Worm (Caenorhabditis elegans) whole organism, late embryonic: ENCODE data around the gene rpl-16.

Experiments used
- F13H6.1 ChIP-seq: sonication (generic microtip); optimal IDR thresholded peaks from 2 replicates; lab custom pipeline; 2016; ENCODE audit warnings: missing genetic modification characterization, missing compliant biosample characterization
- K09A11.1 ChIP-seq: sonication (generic microtip); optimal IDR thresholded peaks from 2 replicates; lab custom pipeline; 2017; ENCODE audit warnings: antibody characterized with exemption, mild to moderate bottlenecking, missing genetic modification characterization, missing compliant biosample characterization; ENCODE audit not compliant: insufficient read depth
- T23F11.4 ChIP-seq: fragments of 200-800 bp; sonication (Bioruptor generic); optimal IDR thresholded peaks from 2 replicates; lab custom pipeline; 2018; ENCODE audit warnings: mild to moderate bottlenecking, missing genetic modification characterization, missing compliant biosample characterization
- Y22D7AL.16 ChIP-seq: sonication (generic microtip); optimal IDR thresholded peaks from 2 replicates; lab custom pipeline; 2016; ENCODE audit warnings: missing genetic modification characterization, missing compliant biosample characterization
- ahr-1 ChIP-seq: sonication (generic microtip); optimal IDR thresholded peaks from 2 replicates; lab custom pipeline; 2016; ENCODE audit warnings: missing genetic modification characterization, missing compliant biosample characterization
- ama-1 ChIP-seq: fragments of 150-350 bp; optimal IDR thresholded peaks from 2 replicates; lab custom pipeline; 2014
- ceh-14 ChIP-seq: sonication (generic microtip); optimal IDR thresholded peaks from 2 replicates; lab custom pipeline; 2016; ENCODE audit warnings: missing genotype, missing genetic modification characterization, missing compliant biosample characterization
- ceh-18 ChIP-seq: sonication (generic microtip); optimal IDR thresholded peaks from 2 replicates; lab custom pipeline; 2016; ENCODE audit warnings: missing genetic modification characterization, missing compliant biosample characterization
- ceh-2 ChIP-seq: sonication (generic microtip); optimal IDR thresholded peaks from 2 replicates; lab custom pipeline; 2016; ENCODE audit warnings: missing genotype, missing genetic modification characterization, missing compliant biosample characterization
- ceh-22 ChIP-seq: sonication (generic microtip); optimal IDR thresholded peaks from 2 replicates; lab custom pipeline; 2017; ENCODE audit warnings: missing biosample characterization, missing genetic modification characterization
- ceh-24 ChIP-seq: sonication (generic microtip); optimal IDR thresholded peaks from 2 replicates; lab custom pipeline; 2016; ENCODE audit warnings: mild to moderate bottlenecking, missing genetic modification characterization, missing compliant biosample characterization
- ceh-30 ChIP-seq: fragments of 150-350 bp; optimal IDR thresholded peaks from 2 replicates; lab custom pipeline; 2014; ENCODE audit warnings: missing biosample characterization, missing genetic modification characterization
- ceh-31 ChIP-seq: sonication (generic microtip); optimal IDR thresholded peaks from 2 replicates; lab custom pipeline; 2016; ENCODE audit warnings: missing genetic modification characterization, missing compliant biosample characterization
- ceh-34 ChIP-seq: sonication (generic microtip); optimal IDR thresholded peaks from 2 replicates; lab custom pipeline; 2016; ENCODE audit warnings: mild to moderate bottlenecking, missing genetic modification characterization, missing compliant biosample characterization
- ceh-45 ChIP-seq: fragments of 200-800 bp; sonication (Bioruptor generic); IDR thresholded peaks from 2 replicates; pipeline ENCODE4 v1.3.6; 2022; ENCODE audit warnings: missing genetic modification reagents, missing genetic modification characterization, missing compliant biosample characterization
- ceh-6 ChIP-seq: fragments of 200-800 bp; sonication (Bioruptor generic); optimal IDR thresholded peaks from 2 replicates; lab custom pipeline; 2018; ENCODE audit warnings: mild to moderate bottlenecking, missing genetic modification characterization, missing compliant biosample characterization
- che-1 ChIP-seq: sonication (generic microtip); optimal IDR thresholded peaks from 2 replicates; lab custom pipeline; 2016; ENCODE audit warnings: mild to moderate bottlenecking, missing genetic modification characterization, missing compliant biosample characterization
- dve-1 ChIP-seq: sonication (generic microtip); optimal IDR thresholded peaks from 2 replicates; lab custom pipeline; 2017; ENCODE audit warnings: antibody characterized with exemption, mild to moderate bottlenecking, missing genetic modification characterization, missing compliant biosample characterization
- elt-2 ChIP-seq: sonication (generic microtip); optimal IDR thresholded peaks from 2 replicates; lab custom pipeline; 2016; ENCODE audit warnings: missing genetic modification reagents, missing genetic modification characterization, missing compliant biosample characterization
- ets-4 ChIP-seq: sonication (generic microtip); optimal IDR thresholded peaks from 2 replicates; lab custom pipeline; 2016; ENCODE audit warnings: missing genetic modification characterization, missing compliant biosample characterization
- eyg-1 ChIP-seq: sonication (generic microtip); optimal IDR thresholded peaks from 2 replicates; lab custom pipeline; 2016; ENCODE audit warnings: missing genotype, missing genetic modification characterization, missing compliant biosample characterization
- fkh-10 ChIP-seq: fragments of 150-350 bp; optimal IDR thresholded peaks from 2 replicates; lab custom pipeline; 2014; ENCODE audit warnings: missing biosample characterization, missing genetic modification reagents, missing genetic modification characterization
- fkh-6 ChIP-seq: sonication (generic microtip); optimal IDR thresholded peaks from 2 replicates; lab custom pipeline; 2016; ENCODE audit warnings: missing genetic modification characterization, missing compliant biosample characterization
- gmeb-2 ChIP-seq: sonication (generic microtip); optimal IDR thresholded peaks from 2 replicates; lab custom pipeline; 2016; ENCODE audit warnings: missing genetic modification characterization, inconsistent platforms, missing compliant biosample characterization
- hlh-13 ChIP-seq: fragments of 200-800 bp; sonication (Bioruptor generic); optimal IDR thresholded peaks from 2 replicates; lab custom pipeline; 2018; ENCODE audit warnings: mild to moderate bottlenecking, missing genetic modification characterization, missing compliant biosample characterization
- hlh-15 ChIP-seq: sonication (generic microtip); optimal IDR thresholded peaks from 2 replicates; lab custom pipeline; 2016; ENCODE audit warnings: missing genetic modification characterization, missing compliant biosample characterization
- hlh-6 ChIP-seq: sonication (generic microtip); optimal IDR thresholded peaks from 2 replicates; lab custom pipeline; 2016; ENCODE audit warnings: missing genotype, missing genetic modification characterization, missing compliant biosample characterization
- hlh-8 ChIP-seq: sonication (generic microtip); optimal IDR thresholded peaks from 2 replicates; lab custom pipeline; 2016; ENCODE audit warnings: missing genotype, missing genetic modification characterization, missing compliant biosample characterization
- lim-6 ChIP-seq: sonication (generic microtip); optimal IDR thresholded peaks from 2 replicates; lab custom pipeline; 2016; ENCODE audit warnings: missing genetic modification characterization, missing compliant biosample characterization
- lin-11 ChIP-seq: fragments of 200-800 bp; sonication (Bioruptor generic); optimal IDR thresholded peaks from 2 replicates; lab custom pipeline; 2018; ENCODE audit warnings: mild to moderate bottlenecking, missing genetic modification characterization, missing compliant biosample characterization
- madf-2 ChIP-seq: sonication (generic microtip); optimal IDR thresholded peaks from 2 replicates; lab custom pipeline; 2017; ENCODE audit warnings: missing genetic modification characterization, missing compliant biosample characterization
- nfya-1 ChIP-seq: sonication (generic microtip); optimal IDR thresholded peaks from 2 replicates; lab custom pipeline; 2017; ENCODE audit warnings: missing genetic modification characterization, mild to moderate bottlenecking, missing compliant biosample characterization, antibody characterized with exemption, moderate library complexity
- nhr-11 ChIP-seq: fragments of 150-350 bp; optimal IDR thresholded peaks from 2 replicates; lab custom pipeline; 2014; ENCODE audit warnings: missing biosample characterization, missing genetic modification characterization
- nhr-232 ChIP-seq: sonication (generic microtip); optimal IDR thresholded peaks from 2 replicates; lab custom pipeline; 2016; ENCODE audit warnings: missing genetic modification characterization, missing compliant biosample characterization
- npax-4 ChIP-seq: sonication (generic microtip); optimal IDR thresholded peaks from 2 replicates; lab custom pipeline; 2016; ENCODE audit warnings: missing genetic modification characterization, missing compliant biosample characterization
- odd-2 ChIP-seq: sonication (generic microtip); optimal IDR thresholded peaks from 2 replicates; lab custom pipeline; 2017; ENCODE audit warnings: antibody characterized with exemption, mild to moderate bottlenecking, missing genetic modification characterization, missing compliant biosample characterization
- pag-3 ChIP-seq: sonication (generic microtip); optimal IDR thresholded peaks from 2 replicates; lab custom pipeline; 2016; ENCODE audit warnings: missing compliant biosample characterization, missing genetic modification characterization, borderline replicate concordance
- pat-9 ChIP-seq: fragments of 200-800 bp; sonication (Bioruptor generic); optimal IDR thresholded peaks from 2 replicates; lab custom pipeline; 2018; ENCODE audit warnings: mild to moderate bottlenecking, missing genetic modification characterization, moderate library complexity, missing compliant biosample characterization
- pax-1 ChIP-seq: fragments of 150-350 bp; optimal IDR thresholded peaks from 2 replicates; lab custom pipeline; 2014; ENCODE audit warnings: missing biosample characterization, missing genetic modification characterization
- pha-2 ChIP-seq: sonication (generic microtip); optimal IDR thresholded peaks from 2 replicates; lab custom pipeline; 2017; ENCODE audit warnings: mild to moderate bottlenecking, missing genetic modification characterization, missing compliant biosample characterization
- pha-4 ChIP-seq: fragments of 150-350 bp; optimal IDR thresholded peaks from 2 replicates; lab custom pipeline; 2018; ENCODE audit warnings: missing biosample characterization, missing genetic modification reagents, missing genetic modification characterization
- pqm-1 ChIP-seq: sonication (generic microtip); optimal IDR thresholded peaks from 2 replicates; lab custom pipeline; 2016; ENCODE audit warnings: missing genetic modification characterization, missing compliant biosample characterization
- pros-1 ChIP-seq: fragments of 150-350 bp; optimal IDR thresholded peaks from 2 replicates; lab custom pipeline; 2014; ENCODE audit warnings: missing biosample characterization, missing genetic modification reagents, missing genetic modification characterization
- ref-2 ChIP-seq: sonication (generic microtip); optimal IDR thresholded peaks from 2 replicates; lab custom pipeline; 2016; ENCODE audit warnings: missing genetic modification characterization, missing compliant biosample characterization
- rnt-1 ChIP-seq: sonication (generic microtip); optimal IDR thresholded peaks from 2 replicates; lab custom pipeline; 2016; ENCODE audit warnings: missing genetic modification characterization, missing compliant biosample characterization
- sox-4 ChIP-seq: sonication (generic microtip); optimal IDR thresholded peaks from 2 replicates; lab custom pipeline; 2017; ENCODE audit warnings: mild to moderate bottlenecking, missing genetic modification characterization, inconsistent platforms, missing compliant biosample characterization
- ttx-3 ChIP-seq: sonication (generic microtip); optimal IDR thresholded peaks from 2 replicates; lab custom pipeline; 2016; ENCODE audit warnings: missing genetic modification reagents, missing genetic modification characterization, missing compliant biosample characterization
- unc-3 ChIP-seq, 2 experiments: fragments of 200-800 bp in 1 of 2; sonication (Bioruptor generic) in 1 of 2; sonication (generic microtip) in 1 of 2; conservative IDR thresholded peaks in 1 of 2; optimal IDR thresholded peaks in 1 of 2; 2 replicates each; pipeline versions ENCODE4 v1.3.6 to Lab custom; 2016 to 2022; ENCODE audit warnings: missing compliant biosample characterization in 2 of 2, missing genetic modification characterization in 2 of 2, missing genetic modification reagents in 1 of 2
- unc-42 ChIP-seq: sonication (generic microtip); optimal IDR thresholded peaks from 2 replicates; lab custom pipeline; 2016; ENCODE audit warnings: missing genotype, missing genetic modification characterization, missing compliant biosample characterization
- unc-55 ChIP-seq: sonication (generic microtip); optimal IDR thresholded peaks from 2 replicates; lab custom pipeline; 2017; ENCODE audit warnings: missing biosample characterization, missing genetic modification reagents, missing genetic modification characterization
- unc-86 ChIP-seq: sonication (generic microtip); optimal IDR thresholded peaks from 2 replicates; lab custom pipeline; 2016; ENCODE audit warnings: missing genetic modification characterization, missing compliant biosample characterization
- zip-5 ChIP-seq: sonication (generic microtip); optimal IDR thresholded peaks from 2 replicates; lab custom pipeline; 2016; ENCODE audit warnings: missing genetic modification characterization, missing compliant biosample characterization
- ztf-16 ChIP-seq: sonication (generic microtip); optimal IDR thresholded peaks from 2 replicates; lab custom pipeline; 2017; ENCODE audit warnings: missing genetic modification characterization, missing compliant biosample characterization

The rpl-16 gene

ce11 chrIII:3499850-3500249, 3.6 kb downstream of the rpl-16 start:
- TF ChIP-seq unc-42 (tag; lab: Kevin White, UChicago), result peak; percentile 91
- TF ChIP-seq pat-9 (tag; lab: Kevin White, UChicago), result peak; percentile 79
- TF ChIP-seq ceh-31 (tag; lab: Kevin White, UChicago), result peak; percentile 100
- TF ChIP-seq hlh-6 (tag; lab: Kevin White, UChicago), result peak; percentile 99
- peak; percentile 98 for TF ChIP-seq ztf-16
- no peak for TF ChIP-seq unc-55
- no peak for TF ChIP-seq dve-1 (tag; lab: Kevin White, UChicago)
- no peak for TF ChIP-seq nhr-11
- TF ChIP-seq elt-2, result peak; percentile 100
- TF ChIP-seq eyg-1 (tag; lab: Kevin White, UChicago), result peak; percentile 99
- peak; percentile 89 for TF ChIP-seq npax-4
- TF ChIP-seq odd-2 (tag; lab: Kevin White, UChicago), result no peak
- peak; percentile 97 for TF ChIP-seq ceh-18 (tag; lab: Kevin White, UChicago)
- TF ChIP-seq rnt-1 (tag; lab: Kevin White, UChicago), result peak; percentile 100
- TF ChIP-seq K09A11.1 (tag; lab: Kevin White, UChicago), result no peak
- TF ChIP-seq che-1 (tag; lab: Kevin White, UChicago), result peak; percentile 83
- TF ChIP-seq zip-5 (tag; lab: Kevin White, UChicago), result peak; percentile 100
- peak; percentile 90 for TF ChIP-seq pha-2 (tag; lab: Kevin White, UChicago)
- peak; percentile 91 for TF ChIP-seq sox-4 (tag; lab: Kevin White, UChicago)
- TF ChIP-seq pag-3, result peak; percentile 100
- no peak for TF ChIP-seq ama-1
- peak; percentile 100 for TF ChIP-seq ahr-1 (tag; lab: Kevin White, UChicago)
- peak; percentile 100 for TF ChIP-seq ceh-34
- TF ChIP-seq ets-4 (tag; lab: Kevin White, UChicago), result peak; percentile 100
- no peak for TF ChIP-seq pros-1 (tag; lab: Kevin White, UChicago)
- TF ChIP-seq fkh-10 (GFP tag; lab: Kevin White, UChicago), result no peak
- TF ChIP-seq ceh-2 (tag; lab: Kevin White, UChicago), result peak; percentile 100
- TF ChIP-seq pax-1 (tag; lab: Kevin White, UChicago), result no peak
- peak; percentile 100 for TF ChIP-seq unc-86 (tag; lab: Kevin White, UChicago)
- peak; percentile 85 for TF ChIP-seq lin-11 (tag; lab: Kevin White, UChicago)
- peak; percentile 100 for TF ChIP-seq lim-6 (tag; lab: Kevin White, UChicago)
- TF ChIP-seq unc-3 (GFP tag; conservative IDR thresholded peaks at IDR 0.05; lab: Robert Waterston, UW), result peak; percentile 96
- TF ChIP-seq unc-3 (tag; optimal IDR thresholded peaks at IDR 0.05; lab: Kevin White, UChicago), result peak; percentile 98
- TF ChIP-seq hlh-13 (GFP tag; lab: Kevin White, UChicago), result peak; percentile 95
- peak; percentile 100 for TF ChIP-seq F13H6.1
- TF ChIP-seq ceh-14 (tag; lab: Kevin White, UChicago), result peak; percentile 100
- TF ChIP-seq pha-4, result no peak
- TF ChIP-seq ceh-6 (GFP tag; lab: Kevin White, UChicago), result peak; percentile 94
- peak; percentile 92 for TF ChIP-seq T23F11.4
- TF ChIP-seq ceh-30 (tag; lab: Kevin White, UChicago), result no peak
- TF ChIP-seq ceh-24 (tag; lab: Kevin White, UChicago), result peak; percentile 92
- TF ChIP-seq Y22D7AL.16 (tag; lab: Kevin White, UChicago), result peak; percentile 96
- TF ChIP-seq gmeb-2, result peak; percentile 96
- peak; percentile 100 for TF ChIP-seq pqm-1
- peak; percentile 94 for TF ChIP-seq nhr-232 (tag; lab: Kevin White, UChicago)
- peak; percentile 100 for TF ChIP-seq hlh-8 (tag; lab: Kevin White, UChicago)
- TF ChIP-seq ceh-45 (GFP tag; lab: Robert Waterston, UW), result peak; percentile 97
- peak; percentile 98 for TF ChIP-seq hlh-15 (tag; lab: Kevin White, UChicago)
- peak; percentile 97 for TF ChIP-seq fkh-6 (tag; lab: Kevin White, UChicago)
- peak; percentile 98 for TF ChIP-seq ttx-3 (tag; lab: Kevin White, UChicago)
- TF ChIP-seq nfya-1 (tag; lab: Kevin White, UChicago), result no peak
- peak; percentile 100 for TF ChIP-seq ref-2
- no peak for TF ChIP-seq ceh-22 (tag; lab: Kevin White, UChicago)
- TF ChIP-seq madf-2, result peak; percentile 87
